Worm (Caenorhabditis elegans): ENCODE measurements around the gene tbc-17.

The tbc-17 gene

ce11 chrII:12677975-12678866 lies 16.0 kb upstream of the tbc-17 start (continued):
- TF ChIP-seq mef-2 (tag; optimal IDR thresholded peaks at IDR 0.05) = no peak
- no peak for TF ChIP-seq hlh-17 (GFP tag; optimal IDR thresholded peaks at IDR 0.05; ENCODE audit: borderline replicate concordance)
- TF ChIP-seq C34B4.2 (tag; optimal IDR thresholded peaks at IDR 0.05) = no peak
- TF ChIP-seq fos-1 (tag; optimal IDR thresholded peaks at IDR 0.05) = peak; percentile 68
- peak; percentile 8 for TF ChIP-seq zip-4 (GFP tag; optimal IDR thresholded peaks at IDR 0.05)
- no peak for TF ChIP-seq efl-3 (GFP tag; optimal IDR thresholded peaks at IDR 0.05)
- peak; percentile 87 for TF ChIP-seq dsc-1 (tag; optimal IDR thresholded peaks at IDR 0.05)
- TF ChIP-seq dpl-1 (GFP tag; optimal IDR thresholded peaks at IDR 0.05) = peak; percentile 83 to 89 (median 87)
- peak; percentile 80 for TF ChIP-seq lin-13 (GFP tag; optimal IDR thresholded peaks at IDR 0.05)
- peak; percentile 14 for TF ChIP-seq sup-37 (GFP tag; optimal IDR thresholded peaks at IDR 0.05)
- TF ChIP-seq elt-2 (tag; optimal IDR thresholded peaks at IDR 0.05) = peak; percentile 49
- peak; percentile 90 for TF ChIP-seq lin-14 (GFP tag; optimal IDR thresholded peaks at IDR 0.05)
- TF ChIP-seq pag-3 (tag; optimal IDR thresholded peaks at IDR 0.05; ENCODE audit: borderline replicate concordance, insufficient read depth) = no peak
- TF ChIP-seq nhr-71 (tag; optimal IDR thresholded peaks at IDR 0.05) = peak; percentile 88
- no peak for TF ChIP-seq nhr-12 (tag; optimal IDR thresholded peaks at IDR 0.05)
- TF ChIP-seq fkh-4 (tag; optimal IDR thresholded peaks at IDR 0.05; ENCODE audit: borderline replicate concordance) = peak; percentile 90
- TF ChIP-seq sptf-1 (tag; optimal IDR thresholded peaks at IDR 0.05) = no peak
- peak; percentile 79 for TF ChIP-seq xbp-1 (tag; optimal IDR thresholded peaks at IDR 0.05)
- TF ChIP-seq ztf-11 (tag; optimal IDR thresholded peaks at IDR 0.05) = peak in 1 of 2 experiments; percentile 76
- peak; percentile 72 for TF ChIP-seq snpc-4 (tag; optimal IDR thresholded peaks at IDR 0.05)
- peak; percentile 40 for TF ChIP-seq lin-39 (tag; optimal IDR thresholded peaks at IDR 0.05)
- TF ChIP-seq swsn-7 (tag; optimal IDR thresholded peaks at IDR 0.05) = peak; percentile 74
- peak; percentile 57 for TF ChIP-seq nhr-11 (tag; optimal IDR thresholded peaks at IDR 0.05)
- no peak for TF ChIP-seq aha-1 (tag; optimal IDR thresholded peaks at IDR 0.05)
- TF ChIP-seq pax-3 (tag; optimal IDR thresholded peaks at IDR 0.05) = peak; percentile 74
- no peak for TF ChIP-seq ama-1 (optimal IDR thresholded peaks at IDR 0.05)
- TF ChIP-seq ztf-4 (tag; optimal IDR thresholded peaks at IDR 0.05) = no peak
- peak; percentile 43 for TF ChIP-seq F16B12.6 (tag; optimal IDR thresholded peaks at IDR 0.05)
- peak; percentile 88 for TF ChIP-seq irx-1 (tag; optimal IDR thresholded peaks at IDR 0.05)
- no peak for TF ChIP-seq unc-30 (tag; optimal IDR thresholded peaks at IDR 0.05)
- peak; percentile 85 to 92 for TF ChIP-seq lin-35 (GFP tag; optimal IDR thresholded peaks at IDR 0.05)
- TF ChIP-seq unc-130 (tag; optimal IDR thresholded peaks at IDR 0.05) = peak; percentile 37
- peak; percentile 6 for TF ChIP-seq ceh-8 (GFP tag; optimal IDR thresholded peaks at IDR 0.05)
- no peak for TF ChIP-seq zag-1 (tag; optimal IDR thresholded peaks at IDR 0.05)
- TF ChIP-seq nhr-77 (tag; optimal IDR thresholded peaks at IDR 0.05) = peak; percentile 26
- TF ChIP-seq pqm-1 (tag; optimal IDR thresholded peaks at IDR 0.05) = no peak
- peak; percentile 22 for TF ChIP-seq C04F5.9 (tag; optimal IDR thresholded peaks at IDR 0.05)
- TF ChIP-seq egl-13 (tag; optimal IDR thresholded peaks at IDR 0.05) = peak; percentile 67
- peak; percentile 80 for TF ChIP-seq C16A3.4 (tag; optimal IDR thresholded peaks at IDR 0.05)
- TF ChIP-seq ces-1 (GFP tag; optimal IDR thresholded peaks at IDR 0.05) = no peak
- TF ChIP-seq skn-1 (tag; optimal IDR thresholded peaks at IDR 0.05) = peak; percentile 77
- peak; percentile 69 for TF ChIP-seq isw-1 (GFP tag; IDR thresholded peaks at IDR 0.05)
- TF ChIP-seq egl-27 (tag; optimal IDR thresholded peaks at IDR 0.05) = no peak
- no peak for TF ChIP-seq ceh-88 (GFP tag; IDR thresholded peaks at IDR 0.05)
